Fruit fly (Drosophila melanogaster) whole organism: ENCODE results near the gene tex.

Source experiments
- CG8478 ChIP-seq: fragments of >200 bp; optimal IDR thresholded peaks from 2 replicates; lab custom pipeline; 2018; ENCODE audit warnings: inconsistent platforms
- Dll ChIP-seq: fragments of >200 bp; optimal IDR thresholded peaks from 2 replicates; lab custom pipeline; 2017
- pan ChIP-seq: fragments of >200 bp; optimal IDR thresholded peaks from 2 replicates; lab custom pipeline; 2017
- psq ChIP-seq: fragments of >200 bp; optimal IDR thresholded peaks from 2 replicates; lab custom pipeline; 2017
- usp ChIP-seq: fragments of >200 bp; optimal IDR thresholded peaks from 2 replicates; lab custom pipeline; 2017; ENCODE audit warnings: missing biosample characterization, missing genetic modification characterization, mixed read lengths

- TF ChIP-seq pan (lab: Kevin White, UChicago) (no peak), usp (GFP tag; lab: Kevin White, UChicago) (no peak), CG8478 (lab: Kevin White, UChicago) (no peak), Dll (lab: Kevin White, UChicago) (no peak), psq (lab: Kevin White, UChicago) (no peak)
Measured at dm6 chr3R:8292034-8292433, 16.4 kb downstream of the tex start, which contains the start of gene CG31463.
